Fruit fly (Drosophila melanogaster) whole organism, embryonic: ENCODE data around the gene Spn75F.

Experiments used
- ATbp ChIP-seq: fragments of 200-800 bp; sonication (Bioruptor generic); optimal IDR thresholded peaks from 2 replicates; lab custom pipeline; 2017; ENCODE audit warnings: missing biosample characterization, mild to moderate bottlenecking, missing genetic modification characterization, missing genetic modification reagents
- Atf-2 ChIP-seq: fragments of 200-800 bp; sonication (Bioruptor generic); optimal IDR thresholded peaks from 2 replicates; lab custom pipeline; 2016; ENCODE audit warnings: missing biosample characterization, missing genetic modification characterization
- Bdp1 ChIP-seq: fragments of 200-800 bp; sonication (Bioruptor generic); optimal IDR thresholded peaks from 3 replicates; lab custom pipeline; 2016; ENCODE audit warnings: missing biosample characterization, missing genetic modification characterization
- CG10209 ChIP-seq: fragments of 200-800 bp; sonication (Bioruptor generic); optimal IDR thresholded peaks from 3 replicates; lab custom pipeline; 2017; ENCODE audit warnings: missing biosample characterization, mild to moderate bottlenecking, missing genetic modification characterization, missing genetic modification reagents
- CG1024 ChIP-seq: fragments of 200-800 bp; sonication (Bioruptor generic); IDR thresholded peaks from 2 replicates; pipeline ENCODE4 v1.3.6; 2022; ENCODE audit warnings: missing biosample characterization, missing genetic modification characterization
- CG10274 ChIP-seq: fragments of 200-800 bp; sonication (Bioruptor generic); optimal IDR thresholded peaks from 3 replicates; lab custom pipeline; 2017; ENCODE audit warnings: missing biosample characterization, mild to moderate bottlenecking, missing genetic modification characterization
- CG13287 ChIP-seq: fragments of 200-800 bp; sonication (Bioruptor generic); IDR thresholded peaks from 2 replicates; pipeline ENCODE4 v1.3.6; 2022; ENCODE audit warnings: missing biosample characterization, missing genetic modification characterization; ENCODE audit not compliant: partially characterized antibody
- CG13424 ChIP-seq: fragments of 200-800 bp; sonication (Bioruptor generic); optimal IDR thresholded peaks from 2 replicates; lab custom pipeline; 2019; ENCODE audit warnings: missing biosample characterization, mild to moderate bottlenecking, missing genetic modification characterization, moderate library complexity
- CG1647 ChIP-seq: fragments of 200-800 bp; sonication (Bioruptor generic); optimal IDR thresholded peaks from 3 replicates; lab custom pipeline; 2016; ENCODE audit warnings: missing biosample characterization, missing genetic modification characterization
- CG17186 ChIP-seq: fragments of 200-800 bp; sonication (Bioruptor generic); optimal IDR thresholded peaks from 3 replicates; lab custom pipeline; 2017; ENCODE audit warnings: missing biosample characterization, missing genetic modification reagents, missing genetic modification characterization
- CG17568 ChIP-seq: fragments of 200-800 bp; sonication (Bioruptor generic); optimal IDR thresholded peaks from 2 replicates; lab custom pipeline; 2018; ENCODE audit warnings: missing biosample characterization, mild to moderate bottlenecking, missing genetic modification characterization, moderate library complexity
- CG2120 ChIP-seq: fragments of 200-800 bp; sonication (Bioruptor generic); optimal IDR thresholded peaks from 3 replicates; lab custom pipeline; 2016; ENCODE audit warnings: missing biosample characterization, missing genetic modification characterization
- CG32772 ChIP-seq: fragments of 200-800 bp; sonication (Bioruptor generic); IDR thresholded peaks from 2 replicates; pipeline ENCODE4 v1.3.6; 2022; ENCODE audit warnings: missing biosample characterization, missing genetic modification characterization
- CG3281 ChIP-seq: fragments of 200-800 bp; sonication (Bioruptor generic); optimal IDR thresholded peaks from 3 replicates; lab custom pipeline; 2017; ENCODE audit warnings: missing biosample characterization, mild to moderate bottlenecking, missing genetic modification characterization
- CG33213 ChIP-seq: fragments of 200-800 bp; sonication (Bioruptor generic); optimal IDR thresholded peaks from 3 replicates; lab custom pipeline; 2016; ENCODE audit warnings: missing biosample characterization, missing genetic modification characterization
- CG4707 ChIP-seq: fragments of 200-800 bp; sonication (Bioruptor generic); optimal IDR thresholded peaks from 2 replicates; lab custom pipeline; 2018; ENCODE audit warnings: missing biosample characterization, mild to moderate bottlenecking, missing genetic modification characterization, moderate library complexity
- CG4854 ChIP-seq: fragments of 200-800 bp; sonication (Bioruptor generic); optimal IDR thresholded peaks from 2 replicates; lab custom pipeline; 2016; ENCODE audit warnings: missing biosample characterization, missing genetic modification characterization, inconsistent platforms
- CG6654 ChIP-seq: fragments of 200-800 bp; sonication (Bioruptor generic); optimal IDR thresholded peaks from 2 replicates; lab custom pipeline; 2017; ENCODE audit warnings: missing biosample characterization, mild to moderate bottlenecking, missing genetic modification characterization
- CG6689 ChIP-seq: fragments of 200-800 bp; sonication (Bioruptor generic); IDR thresholded peaks from 2 replicates; pipeline ENCODE4 v1.3.6; 2022; ENCODE audit warnings: missing biosample characterization, missing genetic modification characterization
- CG7786 ChIP-seq: fragments of 200-800 bp; sonication (Bioruptor generic); optimal IDR thresholded peaks from 2 replicates; lab custom pipeline; 2016; ENCODE audit warnings: missing biosample characterization, missing genetic modification characterization
- CG8765 ChIP-seq: fragments of 200-800 bp; sonication (Bioruptor generic); IDR thresholded peaks from 2 replicates; pipeline ENCODE4 v1.3.6; 2022; ENCODE audit warnings: missing biosample characterization, missing genetic modification characterization
- Deaf1 ChIP-seq: fragments of 200-800 bp; optimal IDR thresholded peaks from 3 replicates; lab custom pipeline; 2019; ENCODE audit warnings: missing biosample characterization, mild to moderate bottlenecking, missing genetic modification characterization, moderate library complexity
- Dek ChIP-seq: fragments of 200-800 bp; sonication (Bioruptor generic); optimal IDR thresholded peaks from 3 replicates; lab custom pipeline; 2019; ENCODE audit warnings: missing biosample characterization, mild to moderate bottlenecking, missing genetic modification characterization, moderate library complexity
- Eip74EF ChIP-seq, 2 experiments: fragments of 200-800 bp in 1 of 2; fragments of >200 bp in 1 of 2; sonication (Bioruptor generic) in 1 of 2; optimal IDR thresholded peaks; 2 replicates each; lab custom pipeline; 2017 to 2019; ENCODE audit warnings: missing biosample characterization in 2 of 2, missing genetic modification characterization in 2 of 2, mild to moderate bottlenecking in 1 of 2, moderate library complexity in 1 of 2
- Hr39 ChIP-seq: fragments of >200 bp; optimal IDR thresholded peaks from 2 replicates; lab custom pipeline; 2017
- Lim3 ChIP-seq: fragments of 200-800 bp; sonication (Bioruptor generic); IDR thresholded peaks from 2 replicates; pipeline ENCODE4 v1.3.6; 2022; ENCODE audit warnings: missing biosample characterization, missing genetic modification characterization
- Meics ChIP-seq: fragments of 200-800 bp; sonication (Bioruptor generic); optimal IDR thresholded peaks from 2 replicates; lab custom pipeline; 2017; ENCODE audit warnings: missing biosample characterization, mild to moderate bottlenecking, missing genetic modification characterization
- NC2β ChIP-seq: fragments of 200-800 bp; sonication (Bioruptor generic); optimal IDR thresholded peaks from 2 replicates; lab custom pipeline; 2016; ENCODE audit warnings: missing biosample characterization, missing genetic modification characterization
- Nf-YA ChIP-seq: fragments of 200-800 bp; sonication (Bioruptor generic); IDR thresholded peaks from 2 replicates; pipeline ENCODE4 v1.3.6; 2022; ENCODE audit warnings: missing biosample characterization, missing genetic modification characterization
- Opbp ChIP-seq: fragments of 200-800 bp; sonication (Bioruptor generic); IDR thresholded peaks from 3 replicates; pipeline ENCODE4 v1.3.6; 2022; ENCODE audit warnings: missing biosample characterization, missing genetic modification characterization; ENCODE audit not compliant: partially characterized antibody
- Spps ChIP-seq: fragments of 200-800 bp; sonication (Bioruptor generic); optimal IDR thresholded peaks from 2 replicates; lab custom pipeline; 2018; ENCODE audit warnings: missing biosample characterization, mild to moderate bottlenecking, missing genetic modification characterization
- Sry-δ ChIP-seq: fragments of 200-800 bp; sonication (Bioruptor generic); optimal IDR thresholded peaks from 2 replicates; lab custom pipeline; 2016; ENCODE audit warnings: missing biosample characterization, missing genetic modification characterization
- az2 ChIP-seq: fragments of 200-800 bp; sonication (Bioruptor generic); optimal IDR thresholded peaks from 3 replicates; lab custom pipeline; 2016; ENCODE audit warnings: missing biosample characterization, missing genetic modification characterization
- btn ChIP-seq: fragments of 200-800 bp; sonication (Bioruptor generic); optimal IDR thresholded peaks from 2 replicates; lab custom pipeline; 2016; ENCODE audit warnings: missing biosample characterization, missing genetic modification characterization
- chif ChIP-seq, 2 experiments: fragments of 200-800 bp; sonication (Bioruptor generic); optimal IDR thresholded peaks; 3 replicates each; lab custom pipeline; 2016; ENCODE audit warnings: missing biosample characterization in 2 of 2, missing genetic modification characterization in 2 of 2
- chn ChIP-seq: fragments of 200-800 bp; sonication (Bioruptor generic); optimal IDR thresholded peaks from 2 replicates; lab custom pipeline; 2016; ENCODE audit warnings: missing biosample characterization, missing genetic modification characterization
- ems ChIP-seq: fragments of 200-800 bp; sonication (Bioruptor generic); optimal IDR thresholded peaks from 3 replicates; lab custom pipeline; 2016; ENCODE audit warnings: missing biosample characterization, missing genetic modification characterization
- eve ChIP-seq, 2 experiments: fragments of >200 bp; optimal IDR thresholded peaks; 2 replicates each; lab custom pipeline; 2017; ENCODE audit warnings: missing biosample characterization in 2 of 2, missing genetic modification characterization in 2 of 2
- gcm ChIP-seq: fragments of 200-800 bp; sonication (Bioruptor generic); optimal IDR thresholded peaks from 2 replicates; lab custom pipeline; 2019; ENCODE audit warnings: missing biosample characterization, mild to moderate bottlenecking, missing genetic modification characterization, moderate library complexity
- gsb ChIP-seq: fragments of 200-800 bp; sonication (Bioruptor generic); IDR thresholded peaks from 2 replicates; pipeline ENCODE4 v1.3.6; 2022; ENCODE audit warnings: missing biosample characterization, missing genetic modification characterization
- lola ChIP-seq, 3 experiments: fragments of >200 bp in 2 of 3; fragments of 200-800 bp in 1 of 3; sonication (Bioruptor generic) in 1 of 3; optimal IDR thresholded peaks; 2 replicates each; lab custom pipeline; 2017 to 2019; ENCODE audit warnings: missing biosample characterization in 3 of 3, missing genetic modification characterization in 3 of 3, mild to moderate bottlenecking in 1 of 3, moderate library complexity in 1 of 3
- nerfin-2 ChIP-seq: fragments of 200-800 bp; sonication (Bioruptor generic); IDR thresholded peaks from 2 replicates; pipeline ENCODE4 v1.3.6; 2022; ENCODE audit warnings: missing biosample characterization, missing genetic modification characterization; ENCODE audit not compliant: partially characterized antibody
- org-1 ChIP-seq: fragments of 200-800 bp; sonication (Bioruptor generic); optimal IDR thresholded peaks from 2 replicates; lab custom pipeline; 2017; ENCODE audit warnings: missing biosample characterization, missing genetic modification characterization
- pfk ChIP-seq: fragments of 200-800 bp; sonication (Bioruptor generic); optimal IDR thresholded peaks from 2 replicates; lab custom pipeline; 2018; ENCODE audit warnings: missing biosample characterization, mild to moderate bottlenecking, missing genetic modification characterization, moderate library complexity
- psq ChIP-seq: fragments of 200-800 bp; sonication (Bioruptor generic); optimal IDR thresholded peaks from 2 replicates; lab custom pipeline; 2017; ENCODE audit warnings: missing biosample characterization, missing genetic modification characterization
- repo ChIP-seq: fragments of 200-800 bp; sonication (Bioruptor generic); optimal IDR thresholded peaks from 2 replicates; lab custom pipeline; 2016; ENCODE audit warnings: missing biosample characterization, missing genetic modification characterization
- ro ChIP-seq: fragments of 200-800 bp; sonication (Bioruptor generic); IDR thresholded peaks from 2 replicates; pipeline ENCODE4 v1.3.6; 2022; ENCODE audit warnings: missing biosample characterization, missing genetic modification characterization
- slp2 ChIP-seq: fragments of 200-800 bp; sonication (Bioruptor generic); optimal IDR thresholded peaks from 2 replicates; lab custom pipeline; 2016; ENCODE audit warnings: missing biosample characterization, missing genetic modification characterization
- tio ChIP-seq: fragments of 200-800 bp; sonication (Bioruptor generic); optimal IDR thresholded peaks from 2 replicates; lab custom pipeline; 2017; ENCODE audit warnings: missing biosample characterization, missing genetic modification characterization, inconsistent platforms
- usp ChIP-seq: fragments of >200 bp; optimal IDR thresholded peaks from 2 replicates; lab custom pipeline; 2017; ENCODE audit warnings: missing biosample characterization, missing genetic modification characterization

The Spn75F gene

dm6 chr3L:19168717-19169436, 39.4 kb upstream of the Spn75F start (continued):
- peak; percentile 30 for TF ChIP-seq Deaf1 (tag; lab: Kevin White, UChicago)
- peak; percentile 16; the same call in 1 of the 2 replicates for TF ChIP-seq Lim3 (GFP tag; lab: Robert Waterston, UW)
- no peak for TF ChIP-seq Eip74EF (GFP tag; optimal IDR thresholded peaks at IDR 0.05; lab: Kevin White, UChicago)
- no peak for TF ChIP-seq CG10209 (GFP tag; lab: Kevin White, UChicago)
- TF ChIP-seq Sry-δ (GFP tag; lab: Kevin White, UChicago) = no peak
- no peak for TF ChIP-seq btn (GFP tag; lab: Kevin White, UChicago)
- TF ChIP-seq Bdp1 (GFP tag; lab: Kevin White, UChicago) = no peak
- TF ChIP-seq CG17568 (GFP tag; lab: Kevin White, UChicago) = peak; percentile 27
- TF ChIP-seq Opbp = no peak
- TF ChIP-seq gsb (GFP tag; lab: Robert Waterston, UW) = no peak
- no peak for TF ChIP-seq CG2120
- peak in 1 of 2 experiments; percentile 41 for TF ChIP-seq eve (GFP tag; optimal IDR thresholded peaks at IDR 0.05; lab: Kevin White, UChicago)
- no peak for TF ChIP-seq CG17186 (GFP tag; lab: Kevin White, UChicago)
- TF ChIP-seq CG13424 (tag; lab: Kevin White, UChicago) = peak; percentile 5
- no peak for TF ChIP-seq nerfin-2 (GFP tag; lab: Robert Waterston, UW)
- no peak for TF ChIP-seq gcm (GFP tag; lab: Kevin White, UChicago)
- TF ChIP-seq CG4854 (GFP tag; lab: Kevin White, UChicago) = no peak
- no peak for TF ChIP-seq CG6689 (GFP tag; lab: Robert Waterston, UW)
- no peak for TF ChIP-seq Dek
- TF ChIP-seq CG8765 (GFP tag; lab: Robert Waterston, UW) = no peak
- TF ChIP-seq org-1 (GFP tag; lab: Kevin White, UChicago) = peak; percentile 20
- no peak for TF ChIP-seq Atf-2 (GFP tag; lab: Kevin White, UChicago)
- no peak for TF ChIP-seq Nf-YA (GFP tag; lab: Robert Waterston, UW)
- TF ChIP-seq slp2 = no peak
- no peak for TF ChIP-seq tio (GFP tag; lab: Kevin White, UChicago)
- no peak for TF ChIP-seq repo (GFP tag; lab: Kevin White, UChicago)
- peak; percentile 1 for TF ChIP-seq psq (GFP tag; lab: Kevin White, UChicago)
- no peak for TF ChIP-seq Spps (tag; lab: Kevin White, UChicago)
- no peak for TF ChIP-seq CG1024 (GFP tag; lab: Robert Waterston, UW)
- TF ChIP-seq Meics (GFP tag; lab: Kevin White, UChicago) = peak; percentile 0
- TF ChIP-seq CG3281 (GFP tag; lab: Kevin White, UChicago) = peak; percentile 7
- no peak for TF ChIP-seq usp
- no peak for TF ChIP-seq ro (GFP tag; lab: Robert Waterston, UW)
- no peak for TF ChIP-seq pfk (GFP tag; lab: Kevin White, UChicago)
- TF ChIP-seq CG33213 (GFP tag; lab: Kevin White, UChicago) = no peak
- TF ChIP-seq chif (GFP tag; optimal IDR thresholded peaks at IDR 0.05; lab: Kevin White, UChicago) = no peak
- TF ChIP-seq CG6654 = no peak
- no peak for TF ChIP-seq CG32772 (GFP tag; lab: Robert Waterston, UW)
- TF ChIP-seq CG1647 (GFP tag; lab: Kevin White, UChicago) = no peak
- no peak for TF ChIP-seq ATbp (GFP tag; lab: Kevin White, UChicago)
- TF ChIP-seq az2 (GFP tag; lab: Kevin White, UChicago) = no peak
- TF ChIP-seq NC2β (GFP tag; lab: Kevin White, UChicago) = no peak
- peak; percentile 30 for TF ChIP-seq CG10274 (GFP tag; lab: Kevin White, UChicago)
- TF ChIP-seq CG13287 (GFP tag; lab: Robert Waterston, UW) = no peak
- TF ChIP-seq chn (GFP tag; lab: Kevin White, UChicago) = no peak
- no peak for TF ChIP-seq lola (GFP tag; optimal IDR thresholded peaks at IDR 0.05; lab: Kevin White, UChicago)
- TF ChIP-seq ems (GFP tag; lab: Kevin White, UChicago) = no peak
- no peak for TF ChIP-seq CG7786
- TF ChIP-seq CG4707 (GFP tag; lab: Kevin White, UChicago) = no peak
- TF ChIP-seq Hr39 = no peak
